Fruit fly (Drosophila melanogaster) whole organism, pupa: Measurements from ENCODE around the gene CrebB.

Experiments used
- CG12605 ChIP-seq: fragments of 200-800 bp; sonication (Bioruptor generic); IDR thresholded peaks from 2 replicates; pipeline ENCODE4 v1.3.6; 2022; ENCODE audit warnings: missing biosample characterization, missing genetic modification characterization
- CG15710 ChIP-seq: fragments of 200-800 bp; sonication (Bioruptor generic); optimal IDR thresholded peaks from 2 replicates; lab custom pipeline; 2018; ENCODE audit warnings: missing biosample characterization, mild to moderate bottlenecking, missing genetic modification characterization, moderate library complexity
- CG4496 ChIP-seq: fragments of 200-800 bp; sonication (Bioruptor generic); IDR thresholded peaks from 3 replicates; pipeline ENCODE4 v1.3.6; 2022; ENCODE audit warnings: missing biosample characterization, missing genetic modification characterization
- D1 ChIP-seq: fragments of 200-800 bp; sonication (Bioruptor generic); optimal IDR thresholded peaks from 2 replicates; lab custom pipeline; 2018; ENCODE audit warnings: missing biosample characterization, mild to moderate bottlenecking, missing genetic modification characterization, moderate library complexity
- EcR ChIP-seq: fragments of 200-800 bp; sonication (Bioruptor generic); optimal IDR thresholded peaks from 3 replicates; lab custom pipeline; 2019; ENCODE audit warnings: missing biosample characterization, missing genetic modification characterization, mild to moderate bottlenecking, moderate library complexity, missing genetic modification reagents
- Ets98B ChIP-seq: fragments of 200-800 bp; sonication (Bioruptor generic); IDR thresholded peaks from 2 replicates; pipeline ENCODE4 v1.3.6; 2022; ENCODE audit warnings: missing biosample characterization, missing genetic modification characterization

dm6 chrX:18385056-18385455, 18.9 kb downstream of the CrebB start, which contains the start of gene betaCOP:
- no peak for TF ChIP-seq EcR (GFP tag; lab: Kevin White, UChicago)
- no peak for TF ChIP-seq CG12605 (GFP tag; lab: Robert Waterston, UW)
- no peak for TF ChIP-seq D1 (tag; lab: Kevin White, UChicago)
- TF ChIP-seq CG4496 (GFP tag; lab: Robert Waterston, UW), result no peak
- TF ChIP-seq Ets98B, result no peak
- TF ChIP-seq CG15710 (tag; lab: Kevin White, UChicago), result no peak
